Fruit fly (Drosophila melanogaster): ENCODE measurements around the gene grp.

grp gene

dm6 chr2L:16706882-16707775, 27.3 kb downstream of the grp start (continued):
- peak; percentile 8 for TF ChIP-seq Xbp1 (GFP tag; optimal IDR thresholded peaks at IDR 0.05)
- TF ChIP-seq CG14860 (GFP tag; IDR thresholded peaks at IDR 0.05; ENCODE audit: partially characterized antibody): no peak
- peak in 1 of 2 experiments; percentile 36 for TF ChIP-seq dpn (GFP tag; optimal IDR thresholded peaks at IDR 0.05)
- peak; percentile 6 for TF ChIP-seq CG2120 (GFP tag; optimal IDR thresholded peaks at IDR 0.05)
- peak; percentile 24 for TF ChIP-seq CG12659 (GFP tag; optimal IDR thresholded peaks at IDR 0.05)
- peak; percentile 4 for TF ChIP-seq CG9727 (GFP tag; optimal IDR thresholded peaks at IDR 0.05)
- peak; percentile 33 for TF ChIP-seq CG7556 (GFP tag; optimal IDR thresholded peaks at IDR 0.05)
- no peak for TF ChIP-seq CG8478 (optimal IDR thresholded peaks at IDR 0.05)
- TF ChIP-seq CG15514 (GFP tag; optimal IDR thresholded peaks at IDR 0.05): no peak
- no peak for TF ChIP-seq CG9932 (GFP tag; IDR thresholded peaks at IDR 0.05)
- peak; percentile 17 for TF ChIP-seq az2 (GFP tag; optimal IDR thresholded peaks at IDR 0.05)
- peak; percentile 7 for TF ChIP-seq grau (tag; optimal IDR thresholded peaks at IDR 0.05)
- TF ChIP-seq Oli (tag; optimal IDR thresholded peaks at IDR 0.05): peak; percentile 30
- peak; percentile 45; the same call in 2 of the 3 replicates for TF ChIP-seq row (GFP tag; IDR thresholded peaks at IDR 0.05)
- no peak for TF ChIP-seq ssp (GFP tag; IDR thresholded peaks at IDR 0.05)
- TF ChIP-seq CG12391 (tag; optimal IDR thresholded peaks at IDR 0.05): peak; percentile 21
- peak; percentile 17 for TF ChIP-seq CG1529 (GFP tag; optimal IDR thresholded peaks at IDR 0.05)
- TF ChIP-seq CG17912 (GFP tag; optimal IDR thresholded peaks at IDR 0.05): no peak
- TF ChIP-seq CG3847 (GFP tag; IDR thresholded peaks at IDR 0.05): 0 out of 2 replicates have a peak, but pooled peaks have one; percentile 12
- no peak for TF ChIP-seq Antp (GFP tag; optimal IDR thresholded peaks at IDR 0.05)
- no peak for TF ChIP-seq gcm2 (GFP tag; optimal IDR thresholded peaks at IDR 0.05)
- peak; percentile 29; the same call in 1 of the 2 replicates for TF ChIP-seq MBD-R2 (GFP tag; IDR thresholded peaks at IDR 0.05)
- peak; percentile 51 for TF ChIP-seq CG7839 (tag; optimal IDR thresholded peaks at IDR 0.05)
- TF ChIP-seq CG8089 (GFP tag; optimal IDR thresholded peaks at IDR 0.05): no peak
- TF ChIP-seq zfh1 (GFP tag; IDR thresholded peaks at IDR 0.05): 0 out of 3 replicates have a peak, but pooled peaks have one; percentile 36
- peak; percentile 21 for TF ChIP-seq HLH54F (GFP tag; optimal IDR thresholded peaks at IDR 0.05)
- TF ChIP-seq Hmr (GFP tag; optimal IDR thresholded peaks at IDR 0.05): peak; percentile 2
- peak; percentile 37 for TF ChIP-seq CG13624 (GFP tag; optimal IDR thresholded peaks at IDR 0.05)
- TF ChIP-seq lab (GFP tag; optimal IDR thresholded peaks at IDR 0.05): no peak
- TF ChIP-seq CG17612 (GFP tag; IDR thresholded peaks at IDR 0.05): no peak
- TF ChIP-seq Med (GFP tag): peak; percentile 77
- TF ChIP-seq sd (tag; optimal IDR thresholded peaks at IDR 0.05): peak; percentile 95
- peak; percentile 48; the same call in 1 of the 2 replicates for TF ChIP-seq crol (GFP tag; IDR thresholded peaks at IDR 0.05)
- TF ChIP-seq Sox102F (GFP tag; optimal IDR thresholded peaks at IDR 0.05): peak; percentile 56
- peak; percentile 22 for TF ChIP-seq CG8388 (GFP tag; optimal IDR thresholded peaks at IDR 0.05)
- peak; percentile 17 for TF ChIP-seq Hr3 (GFP tag; optimal IDR thresholded peaks at IDR 0.05)
- peak; percentile 24 for TF ChIP-seq CG30403 (GFP tag; optimal IDR thresholded peaks at IDR 0.05)
- peak; percentile 46 for TF ChIP-seq sens (GFP tag)
- TF ChIP-seq Mes4 (GFP tag; optimal IDR thresholded peaks at IDR 0.05): no peak
- TF ChIP-seq CG11695 (GFP tag; IDR thresholded peaks at IDR 0.05): no peak
- TF ChIP-seq CG18619 (GFP tag; optimal IDR thresholded peaks at IDR 0.05): peak; percentile 2
- TF ChIP-seq CG14014 (GFP tag; IDR thresholded peaks at IDR 0.05): 0 out of 2 replicates have a peak, but pooled peaks have one; percentile 9
- peak; percentile 0 for TF ChIP-seq dmrt99B (tag; optimal IDR thresholded peaks at IDR 0.05)
- no peak for TF ChIP-seq CG11085 (GFP tag; IDR thresholded peaks at IDR 0.05)
- TF ChIP-seq ci (GFP tag; IDR thresholded peaks at IDR 0.05): peak; percentile 62; the same call in 1 of the 3 replicates
- peak; percentile 59; the same call in 1 of the 2 replicates for TF ChIP-seq Rfx (GFP tag; IDR thresholded peaks at IDR 0.05)
- TF ChIP-seq bsh (GFP tag; optimal IDR thresholded peaks at IDR 0.05): peak in 1 of 2 experiments; percentile 45
- TF ChIP-seq Ptx1 (GFP tag; IDR thresholded peaks at IDR 0.05): peak; percentile 50
- peak; percentile 51 for TF ChIP-seq CG17328 (GFP tag; IDR thresholded peaks at IDR 0.05)
